Fruit fly (Drosophila melanogaster): ENCODE measurements around the gene CG18171.

dm6 chr3L:1771658-1772057, 48.7 kb upstream of the CG18171 start, which contains the start of gene Dhc62B:
- TF ChIP-seq Myc (optimal IDR thresholded peaks at IDR 0.05) (no peak), h (optimal IDR thresholded peaks at IDR 0.05) (no peak), ttk (optimal IDR thresholded peaks at IDR 0.05) (no peak), psq (optimal IDR thresholded peaks at IDR 0.05) (no peak)
